Fruit fly (Drosophila melanogaster): ENCODE results near the gene sordd1.

The sordd1 gene

dm6 chrX:15785429-15786239 lies 10.2 kb downstream of the sordd1 start, which contains the start of the genes Paf-AHalpha and mRpS30 (continued):
- TF ChIP-seq YL-1 (GFP tag; optimal IDR thresholded peaks at IDR 0.05): peak; percentile 52
- TF ChIP-seq CG6854 (GFP tag; optimal IDR thresholded peaks at IDR 0.05): no peak
- peak; percentile 41 for TF ChIP-seq Sin3A (optimal IDR thresholded peaks at IDR 0.05)
- TF ChIP-seq CoRest (tag; optimal IDR thresholded peaks at IDR 0.05): no peak
- no peak for TF ChIP-seq Eip74EF (GFP tag; optimal IDR thresholded peaks at IDR 0.05)
- TF ChIP-seq yki (optimal IDR thresholded peaks at IDR 0.05): no peak
- TF ChIP-seq unc-4 (GFP tag; IDR thresholded peaks at IDR 0.05; ENCODE audit: partially characterized antibody): no peak
- no peak for TF ChIP-seq CG12071 (GFP tag; optimal IDR thresholded peaks at IDR 0.05)
- TF ChIP-seq cato (GFP tag; optimal IDR thresholded peaks at IDR 0.05; ENCODE audit: borderline replicate concordance): no peak
- no peak for TF ChIP-seq CG3281 (GFP tag; optimal IDR thresholded peaks at IDR 0.05)
- no peak for TF ChIP-seq CG8089 (GFP tag; optimal IDR thresholded peaks at IDR 0.05)
- no peak for TF ChIP-seq Hsf (GFP tag; optimal IDR thresholded peaks at IDR 0.05)
- TF ChIP-seq hb (GFP tag; IDR thresholded peaks at IDR 0.05; ENCODE audit: partially characterized antibody): no peak
- no peak for TF ChIP-seq HLHmδ (GFP tag; optimal IDR thresholded peaks at IDR 0.05)
- no peak for TF ChIP-seq btn (GFP tag; optimal IDR thresholded peaks at IDR 0.05)
- TF ChIP-seq ind (GFP tag; optimal IDR thresholded peaks at IDR 0.05): no peak
- TF ChIP-seq usp (GFP tag; optimal IDR thresholded peaks at IDR 0.05): no peak
- TF ChIP-seq Doc3 (GFP tag; IDR thresholded peaks at IDR 0.05; ENCODE audit: partially characterized antibody): no peak
- TF ChIP-seq maf-S (GFP tag; optimal IDR thresholded peaks at IDR 0.05): no peak
- no peak for TF ChIP-seq Nf-YC (tag; optimal IDR thresholded peaks at IDR 0.05)
- TF ChIP-seq CG9437 (GFP tag; optimal IDR thresholded peaks at IDR 0.05): peak; percentile 89
- peak; percentile 61 for TF ChIP-seq CG4617 (GFP tag; optimal IDR thresholded peaks at IDR 0.05; ENCODE audit: borderline replicate concordance)
- peak; percentile 71 for TF ChIP-seq Sry-δ (GFP tag; optimal IDR thresholded peaks at IDR 0.05)
- TF ChIP-seq CG32532 (GFP tag; IDR thresholded peaks at IDR 0.05): no peak
- TF ChIP-seq sim (GFP tag; IDR thresholded peaks at IDR 0.05): no peak
- TF ChIP-seq CG11247 (GFP tag; IDR thresholded peaks at IDR 0.05): no peak
- no peak for TF ChIP-seq ftz-f1 (GFP tag; optimal IDR thresholded peaks at IDR 0.05)
- TF ChIP-seq dati (GFP tag; IDR thresholded peaks at IDR 0.05): no peak
- TF ChIP-seq zfh1 (GFP tag; IDR thresholded peaks at IDR 0.05): 0 out of 3 replicates have a peak, but pooled peaks have one; percentile 28
- TF ChIP-seq NFAT (GFP tag; IDR thresholded peaks at IDR 0.05): no peak
- TF ChIP-seq CG8290 (GFP tag; optimal IDR thresholded peaks at IDR 0.05): no peak
- no peak for TF ChIP-seq CG8290 (tag; optimal IDR thresholded peaks at IDR 0.05)
- no peak for TF ChIP-seq CG12236 (GFP tag; optimal IDR thresholded peaks at IDR 0.05)
- no peak for TF ChIP-seq CG13123 (GFP tag; optimal IDR thresholded peaks at IDR 0.05)
- no peak for TF ChIP-seq CG17612 (GFP tag; IDR thresholded peaks at IDR 0.05)
- no peak for TF ChIP-seq CG1233 (GFP tag; optimal IDR thresholded peaks at IDR 0.05)
- no peak for TF ChIP-seq tna (GFP tag; IDR thresholded peaks at IDR 0.05; ENCODE audit: partially characterized antibody)
- TF ChIP-seq Bgb (GFP tag; IDR thresholded peaks at IDR 0.05; ENCODE audit: partially characterized antibody): peak; percentile 29; the same call in 1 of the 2 replicates
- no peak for TF ChIP-seq Hr51 (GFP tag; optimal IDR thresholded peaks at IDR 0.05)
- no peak for TF ChIP-seq CG6689 (GFP tag; IDR thresholded peaks at IDR 0.05)
- no peak for TF ChIP-seq repo (GFP tag; optimal IDR thresholded peaks at IDR 0.05)
- no peak for TF ChIP-seq lbe (GFP tag; optimal IDR thresholded peaks at IDR 0.05)
- no peak for TF ChIP-seq CG12769 (tag; optimal IDR thresholded peaks at IDR 0.05)
- TF ChIP-seq CG42726 (GFP tag; IDR thresholded peaks at IDR 0.05; ENCODE audit: partially characterized antibody): no peak
- TF ChIP-seq CG9797 (GFP tag; optimal IDR thresholded peaks at IDR 0.05): peak; percentile 60
- no peak for TF ChIP-seq Lpt (GFP tag; optimal IDR thresholded peaks at IDR 0.05)
- TF ChIP-seq cad (GFP tag; optimal IDR thresholded peaks at IDR 0.05): no peak
- TF ChIP-seq aop (GFP tag; IDR thresholded peaks at IDR 0.05): no peak
- TF ChIP-seq CG15269 (tag; optimal IDR thresholded peaks at IDR 0.05): no peak
- no peak for TF ChIP-seq kni (GFP tag; optimal IDR thresholded peaks at IDR 0.05)
